Worm (Caenorhabditis elegans) whole organism, early embryonic: ENCODE data around the gene Y69A2AR.31.

Experiments
- ama-1 ChIP-seq: fragments of 150-350 bp; optimal IDR thresholded peaks from 2 replicates; lab custom pipeline; 2014
- ceh-13 ChIP-seq: fragments of 200-800 bp; sonication (Bioruptor generic); optimal IDR thresholded peaks from 2 replicates; lab custom pipeline; 2018; ENCODE audit warnings: mild to moderate bottlenecking, missing genetic modification characterization, missing compliant biosample characterization
- ets-7 ChIP-seq: sonication (generic microtip); optimal IDR thresholded peaks from 2 replicates; lab custom pipeline; 2016; ENCODE audit warnings: missing genotype, missing genetic modification characterization, missing compliant biosample characterization
- hmbx-1 ChIP-seq: sonication (generic microtip); optimal IDR thresholded peaks from 2 replicates; lab custom pipeline; 2016; ENCODE audit warnings: mild to moderate bottlenecking, missing genetic modification characterization, missing compliant biosample characterization
- scrt-1 ChIP-seq: fragments of 200-800 bp; sonication (Bioruptor generic); IDR thresholded peaks from 2 replicates; pipeline ENCODE4 v1.3.6; 2022; ENCODE audit warnings: missing genetic modification characterization, missing compliant biosample characterization
- tbx-37 ChIP-seq: fragments of 200-800 bp; sonication (Bioruptor generic); conservative IDR thresholded peaks from 2 replicates; pipeline ENCODE4 v1.3.6; 2022; ENCODE audit warnings: missing genetic modification reagents, missing genetic modification characterization, missing compliant biosample characterization

DNA sequence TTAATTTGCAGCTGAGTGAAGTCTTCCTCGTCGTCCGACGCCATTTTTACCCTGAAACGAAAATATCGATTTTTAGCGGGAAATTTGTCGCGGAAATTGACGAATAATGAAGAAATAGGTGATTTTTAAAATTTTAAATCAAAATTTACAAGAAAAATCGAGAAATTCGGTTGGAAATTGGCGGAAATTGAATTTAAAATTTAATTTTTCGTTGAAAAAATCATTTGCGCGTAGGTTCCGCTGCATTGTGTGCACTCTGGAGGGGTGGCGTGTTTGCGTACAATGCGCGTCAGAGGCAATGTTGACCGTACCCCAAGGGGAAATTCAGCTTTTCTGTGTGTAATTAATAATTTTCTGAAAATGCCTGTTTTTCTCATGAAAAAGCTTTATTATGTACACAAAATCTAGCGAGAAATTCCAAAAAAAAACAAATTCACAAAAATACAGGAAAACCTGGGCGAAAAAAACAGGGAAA is 40.2 kb upstream of the Y69A2AR.31 start, which contains the start of gene Y94H6A.5:
- TF ChIP-seq ama-1 (lab: Kevin White, UChicago) (no peak), ceh-13 (GFP tag; lab: Kevin White, UChicago) (no peak), hmbx-1 (tag; lab: Kevin White, UChicago) (no peak), tbx-37 (GFP tag; lab: Robert Waterston, UW) (no peak), ets-7 (tag; lab: Kevin White, UChicago) (no peak), scrt-1 (GFP tag; lab: Robert Waterston, UW) (no peak)
